Fruit fly (Drosophila melanogaster) whole organism, embryonic: ENCODE data around the gene Amun.

Experiments
- Bteb2 ChIP-seq: fragments of 200-800 bp; sonication (Bioruptor generic); optimal IDR thresholded peaks from 2 replicates; lab custom pipeline; 2016; ENCODE audit warnings: missing biosample characterization, missing genetic modification characterization
- CG11398 ChIP-seq: fragments of 200-800 bp; sonication (Bioruptor generic); optimal IDR thresholded peaks from 2 replicates; lab custom pipeline; 2016; ENCODE audit warnings: missing biosample characterization, missing genetic modification characterization
- CG11695 ChIP-seq: fragments of 200-800 bp; sonication (Bioruptor generic); IDR thresholded peaks from 3 replicates; pipeline ENCODE4 v1.3.6; 2022; ENCODE audit warnings: missing biosample characterization, missing genetic modification characterization
- CG12155 ChIP-seq: fragments of 200-800 bp; sonication (Bioruptor generic); optimal IDR thresholded peaks from 3 replicates; lab custom pipeline; 2016; ENCODE audit warnings: missing biosample characterization, missing genetic modification characterization
- CG12236 ChIP-seq: fragments of 200-800 bp; sonication (Bioruptor generic); optimal IDR thresholded peaks from 2 replicates; lab custom pipeline; 2016; ENCODE audit warnings: missing biosample characterization, missing genetic modification characterization
- CG13123 ChIP-seq: fragments of 200-800 bp; sonication (Bioruptor generic); optimal IDR thresholded peaks from 2 replicates; lab custom pipeline; 2016; ENCODE audit warnings: missing biosample characterization, missing genetic modification characterization
- CG13424 ChIP-seq: fragments of 200-800 bp; sonication (Bioruptor generic); optimal IDR thresholded peaks from 2 replicates; lab custom pipeline; 2019; ENCODE audit warnings: missing biosample characterization, mild to moderate bottlenecking, missing genetic modification characterization, moderate library complexity
- CG14050 ChIP-seq: fragments of 200-800 bp; sonication (Bioruptor generic); IDR thresholded peaks from 3 replicates; pipeline ENCODE4 v1.3.6; 2022; ENCODE audit warnings: missing biosample characterization, missing genetic modification characterization
- CG14441 ChIP-seq: fragments of 200-800 bp; sonication (Bioruptor generic); IDR thresholded peaks from 2 replicates; pipeline ENCODE4 v1.3.6; 2022; ENCODE audit warnings: missing biosample characterization, missing genetic modification characterization
- CG14710 ChIP-seq: fragments of 200-800 bp; sonication (Bioruptor generic); optimal IDR thresholded peaks from 3 replicates; lab custom pipeline; 2019; ENCODE audit warnings: missing biosample characterization, mild to moderate bottlenecking, missing genetic modification characterization, moderate library complexity
- CG15011 ChIP-seq: fragments of 200-800 bp; sonication (Bioruptor generic); optimal IDR thresholded peaks from 3 replicates; lab custom pipeline; 2018; ENCODE audit warnings: missing biosample characterization, mild to moderate bottlenecking, missing genetic modification characterization
- CG15601 ChIP-seq: fragments of 200-800 bp; sonication (Bioruptor generic); optimal IDR thresholded peaks from 3 replicates; lab custom pipeline; 2019; ENCODE audit warnings: missing biosample characterization, mild to moderate bottlenecking, missing genetic modification characterization, moderate library complexity
- CG1602 ChIP-seq: fragments of 200-800 bp; sonication (Bioruptor generic); optimal IDR thresholded peaks from 3 replicates; lab custom pipeline; 2016; ENCODE audit warnings: missing biosample characterization, missing genetic modification characterization
- CG18599 ChIP-seq: fragments of 200-800 bp; sonication (Bioruptor generic); optimal IDR thresholded peaks from 3 replicates; lab custom pipeline; 2017; ENCODE audit warnings: missing biosample characterization, missing genetic modification characterization, mild to moderate bottlenecking, moderate library complexity, missing genetic modification reagents
- CG32767 ChIP-seq: fragments of 200-800 bp; sonication (Bioruptor generic); IDR thresholded peaks from 2 replicates; pipeline ENCODE4 v1.3.6; 2022; ENCODE audit warnings: missing biosample characterization, missing genetic modification characterization
- CG34422 ChIP-seq: fragments of 200-800 bp; sonication (Bioruptor generic); IDR thresholded peaks from 3 replicates; pipeline ENCODE4 v1.3.6; 2022; ENCODE audit warnings: missing biosample characterization, missing genetic modification characterization
- CG3838 ChIP-seq: fragments of 200-800 bp; sonication (Bioruptor generic); optimal IDR thresholded peaks from 3 replicates; lab custom pipeline; 2016; ENCODE audit warnings: missing biosample characterization, missing genetic modification characterization
- CG4424 ChIP-seq: fragments of 200-800 bp; sonication (Bioruptor generic); optimal IDR thresholded peaks from 3 replicates; lab custom pipeline; 2016; ENCODE audit warnings: missing biosample characterization, missing genetic modification characterization
- CG4617 ChIP-seq: fragments of 200-800 bp; sonication (Bioruptor generic); optimal IDR thresholded peaks from 3 replicates; lab custom pipeline; 2016; ENCODE audit warnings: missing biosample characterization, missing genetic modification characterization, borderline replicate concordance
- CG5245 ChIP-seq: fragments of 200-800 bp; sonication (Bioruptor generic); optimal IDR thresholded peaks from 3 replicates; lab custom pipeline; 2016; ENCODE audit warnings: missing biosample characterization, missing genetic modification characterization
- CG6689 ChIP-seq: fragments of 200-800 bp; sonication (Bioruptor generic); IDR thresholded peaks from 2 replicates; pipeline ENCODE4 v1.3.6; 2022; ENCODE audit warnings: missing biosample characterization, missing genetic modification characterization
- CG6813 ChIP-seq: fragments of 200-800 bp; sonication (Bioruptor generic); optimal IDR thresholded peaks from 2 replicates; lab custom pipeline; 2017; ENCODE audit warnings: missing biosample characterization, missing genetic modification characterization, mild to moderate bottlenecking, moderate library complexity, missing genetic modification reagents
- CG7928 ChIP-seq: fragments of 200-800 bp; sonication (Bioruptor generic); optimal IDR thresholded peaks from 2 replicates; lab custom pipeline; 2017; ENCODE audit warnings: missing biosample characterization, mild to moderate bottlenecking, missing genetic modification characterization
- CG7987 ChIP-seq: fragments of 200-800 bp; sonication (Bioruptor generic); optimal IDR thresholded peaks from 2 replicates; lab custom pipeline; 2018; ENCODE audit warnings: missing biosample characterization, mild to moderate bottlenecking, missing genetic modification characterization, moderate library complexity
- CG9609 ChIP-seq: fragments of 200-800 bp; sonication (Bioruptor generic); optimal IDR thresholded peaks from 3 replicates; lab custom pipeline; 2016; ENCODE audit warnings: missing biosample characterization, missing genetic modification characterization
- CkIIα-i1 ChIP-seq: fragments of 200-800 bp; sonication (Bioruptor generic); IDR thresholded peaks from 2 replicates; pipeline ENCODE4 v1.3.6; 2022; ENCODE audit warnings: missing biosample characterization, missing genetic modification characterization
- Dbx ChIP-seq: fragments of 200-800 bp; sonication (Bioruptor generic); IDR thresholded peaks from 3 replicates; pipeline ENCODE4 v1.3.6; 2022; ENCODE audit warnings: missing biosample characterization, missing genetic modification characterization
- Dek ChIP-seq: fragments of 200-800 bp; sonication (Bioruptor generic); optimal IDR thresholded peaks from 3 replicates; lab custom pipeline; 2019; ENCODE audit warnings: missing biosample characterization, mild to moderate bottlenecking, missing genetic modification characterization, moderate library complexity
- Eip74EF ChIP-seq, 2 experiments: fragments of 200-800 bp in 1 of 2; fragments of >200 bp in 1 of 2; sonication (Bioruptor generic) in 1 of 2; optimal IDR thresholded peaks; 2 replicates each; lab custom pipeline; 2017 to 2019; ENCODE audit warnings: missing biosample characterization in 2 of 2, missing genetic modification characterization in 2 of 2, mild to moderate bottlenecking in 1 of 2, moderate library complexity in 1 of 2
- Ets65A ChIP-seq: fragments of 200-800 bp; sonication (Bioruptor generic); peaks from one replicate; lab custom pipeline; 2016; ENCODE audit warnings: missing biosample characterization, missing genetic modification characterization
- Fer1 ChIP-seq: fragments of 200-800 bp; sonication (Bioruptor generic); optimal IDR thresholded peaks from 2 replicates; lab custom pipeline; 2017; ENCODE audit warnings: missing biosample characterization, mild to moderate bottlenecking, missing genetic modification characterization
- Fer2 ChIP-seq: fragments of 200-800 bp; sonication (Bioruptor generic); optimal IDR thresholded peaks from 2 replicates; lab custom pipeline; 2018; ENCODE audit warnings: missing biosample characterization, mild to moderate bottlenecking, missing genetic modification characterization, moderate library complexity
- Hand ChIP-seq: fragments of 200-800 bp; sonication (Bioruptor generic); optimal IDR thresholded peaks from 2 replicates; lab custom pipeline; 2017; ENCODE audit warnings: mild to moderate bottlenecking, missing biosample characterization, missing genetic modification reagents, missing genetic modification characterization
- Med ChIP-seq: fragments of 200-800 bp; sonication (Bioruptor generic); peaks from one replicate; lab custom pipeline; 2016; ENCODE audit warnings: missing biosample characterization, missing genetic modification characterization, mild to moderate bottlenecking, inconsistent platforms, moderate library complexity
- Myb ChIP-seq: fragments of 200-800 bp; sonication (Bioruptor generic); optimal IDR thresholded peaks from 2 replicates; lab custom pipeline; 2016; ENCODE audit warnings: missing biosample characterization, missing genetic modification characterization
- Ptx1 ChIP-seq: fragments of 200-800 bp; sonication (Bioruptor generic); IDR thresholded peaks from 2 replicates; pipeline ENCODE4 v1.3.6; 2022; ENCODE audit warnings: missing biosample characterization, missing genetic modification characterization
- Sin3A ChIP-seq: fragments of >200 bp; optimal IDR thresholded peaks from 2 replicates; lab custom pipeline; 2018
- chm ChIP-seq: fragments of 200-800 bp; sonication (Bioruptor generic); IDR thresholded peaks from 2 replicates; pipeline ENCODE4 v1.3.6; 2022; ENCODE audit warnings: missing biosample characterization, missing genetic modification characterization
- dimm ChIP-seq: fragments of 200-800 bp; sonication (Bioruptor generic); IDR thresholded peaks from 2 replicates; pipeline ENCODE4 v1.3.6; 2022; ENCODE audit warnings: missing biosample characterization, missing genetic modification characterization
- dm ChIP-seq: fragments of 200-800 bp; sonication (Bioruptor generic); optimal IDR thresholded peaks from 3 replicates; lab custom pipeline; 2016; ENCODE audit warnings: missing biosample characterization, missing genetic modification characterization
- gem ChIP-seq: fragments of 200-800 bp; sonication (Bioruptor generic); optimal IDR thresholded peaks from 2 replicates; lab custom pipeline; 2019; ENCODE audit warnings: missing biosample characterization, mild to moderate bottlenecking, missing genetic modification characterization, moderate library complexity
- grn ChIP-seq: fragments of 200-800 bp; sonication (Bioruptor generic); optimal IDR thresholded peaks from 3 replicates; lab custom pipeline; 2017; ENCODE audit warnings: missing biosample characterization, missing genetic modification characterization
- ken ChIP-seq: fragments of 200-800 bp; sonication (Bioruptor generic); IDR thresholded peaks from 3 replicates; pipeline ENCODE4 v1.3.6; 2022; ENCODE audit warnings: missing biosample characterization, missing genetic modification characterization
- salm ChIP-seq: fragments of 200-800 bp; sonication (Bioruptor generic); optimal IDR thresholded peaks from 2 replicates; lab custom pipeline; 2018; ENCODE audit warnings: missing biosample characterization, mild to moderate bottlenecking, missing genetic modification characterization
- shn ChIP-seq: fragments of 200-800 bp; sonication (Bioruptor generic); optimal IDR thresholded peaks from 3 replicates; lab custom pipeline; 2016; ENCODE audit warnings: missing biosample characterization, missing genetic modification characterization
- sisA ChIP-seq: fragments of 200-800 bp; sonication (Bioruptor generic); IDR thresholded peaks from 2 replicates; pipeline ENCODE4 v1.3.6; 2022; ENCODE audit warnings: missing biosample characterization, missing genetic modification characterization
- trh ChIP-seq: fragments of 200-800 bp; sonication (Bioruptor generic); optimal IDR thresholded peaks from 2 replicates; lab custom pipeline; 2016; ENCODE audit warnings: missing biosample characterization, missing genetic modification characterization
- zfh2 ChIP-seq: fragments of 200-800 bp; sonication (Bioruptor generic); optimal IDR thresholded peaks from 2 replicates; lab custom pipeline; 2016; ENCODE audit warnings: missing biosample characterization, missing genetic modification characterization

The Amun gene

dm6 chrX:11681558-11682551, 33.5 kb downstream of the Amun start (continued):
- peak; percentile 18 for TF ChIP-seq trh (GFP tag; lab: Kevin White, UChicago)
- TF ChIP-seq salm (tag; lab: Kevin White, UChicago): no peak
- TF ChIP-seq Sin3A (lab: Kevin White, UChicago): no peak
- TF ChIP-seq Fer1: peak; percentile 71
- TF ChIP-seq CG4617 (GFP tag; lab: Kevin White, UChicago): peak; percentile 24
- TF ChIP-seq Hand: peak; percentile 49
- peak; percentile 32 for TF ChIP-seq CG7928 (GFP tag; lab: Kevin White, UChicago)
- TF ChIP-seq CG12155 (GFP tag; lab: Kevin White, UChicago): peak; percentile 61
- peak; percentile 78 for TF ChIP-seq gem (tag; lab: Kevin White, UChicago)
- TF ChIP-seq CG18599 (GFP tag; lab: Kevin White, UChicago): peak; percentile 71
- TF ChIP-seq CG13424 (tag; lab: Kevin White, UChicago): peak; percentile 79
- TF ChIP-seq CG3838: no peak
- TF ChIP-seq CG32767 (GFP tag; lab: Robert Waterston, UW): no peak
- peak; percentile 46; the same call in 1 of the 2 replicates for TF ChIP-seq chm (GFP tag; lab: Robert Waterston, UW)
- TF ChIP-seq CG14050: no peak; the same call in 2 of the 3 replicates
- TF ChIP-seq zfh2 (GFP tag; lab: Kevin White, UChicago): peak; percentile 79
- TF ChIP-seq Ptx1 (GFP tag; lab: Robert Waterston, UW): peak; percentile 60
- peak; percentile 71 for TF ChIP-seq Bteb2 (GFP tag; lab: Kevin White, UChicago)
- peak; percentile 52 for TF ChIP-seq CG15601 (tag; lab: Kevin White, UChicago)
- TF ChIP-seq CG15011 (GFP tag; lab: Kevin White, UChicago): no peak
- TF ChIP-seq grn (GFP tag; lab: Kevin White, UChicago): peak; percentile 65
- 0 out of 3 replicates have a peak, but pooled peaks have one; percentile 30 for TF ChIP-seq ken (GFP tag; lab: Robert Waterston, UW)
- TF ChIP-seq CG9609 (GFP tag; lab: Kevin White, UChicago): peak; percentile 54
- TF ChIP-seq CG11398: peak; percentile 18
- peak; percentile 30 for TF ChIP-seq CG6813 (GFP tag; lab: Kevin White, UChicago)
- peak; percentile 50 for TF ChIP-seq CG4424 (GFP tag; lab: Kevin White, UChicago)
- peak; percentile 37 for TF ChIP-seq CG1602 (GFP tag; lab: Kevin White, UChicago)
- TF ChIP-seq CG11695 (GFP tag; lab: Robert Waterston, UW): 0 out of 3 replicates have a peak, but pooled peaks have one; percentile 28
- peak; percentile 79 for TF ChIP-seq shn
- peak; percentile 35 for TF ChIP-seq dm (GFP tag; lab: Kevin White, UChicago)
- TF ChIP-seq CG5245 (GFP tag; lab: Kevin White, UChicago): no peak
- TF ChIP-seq CG34422: no peak
- peak; percentile 93 for TF ChIP-seq Ets65A
- peak; percentile 63 for TF ChIP-seq CG7987
- TF ChIP-seq CG14441 (GFP tag; lab: Robert Waterston, UW): peak; percentile 53; the same call in 1 of the 2 replicates
- peak; percentile 50 for TF ChIP-seq CG6689
- TF ChIP-seq CG14710 (tag; lab: Kevin White, UChicago): peak; percentile 66
- peak; percentile 63; the same call in 2 of the 3 replicates for TF ChIP-seq Dbx (GFP tag; lab: Robert Waterston, UW)
- TF ChIP-seq CG12236 (GFP tag; lab: Kevin White, UChicago): peak; percentile 34
- peak; percentile 93 for TF ChIP-seq Med (GFP tag; lab: Kevin White, UChicago)
- TF ChIP-seq Dek: peak; percentile 51
- TF ChIP-seq sisA (GFP tag; lab: Robert Waterston, UW): peak; percentile 36; the same call in 1 of the 2 replicates
- peak; percentile 35 for TF ChIP-seq Fer2 (tag; lab: Kevin White, UChicago)
- TF ChIP-seq Eip74EF (GFP tag; optimal IDR thresholded peaks at IDR 0.05; lab: Kevin White, UChicago): peak in 1 of 2 experiments; percentile 52
- no peak for TF ChIP-seq dimm (GFP tag; lab: Robert Waterston, UW)
- peak; percentile 32 for TF ChIP-seq CG13123 (GFP tag; lab: Kevin White, UChicago)
- no peak for TF ChIP-seq CkIIα-i1 (GFP tag; lab: Robert Waterston, UW)
- peak; percentile 62 for TF ChIP-seq Myb
